Fruit fly (Drosophila melanogaster) whole organism, prepupa: ENCODE results near the gene Brd.
A peak's percentile ranks its signal among the peaks of the same experiment; 100 is the strongest.

Experiments
- CG11762 ChIP-seq: fragments of 200-800 bp; sonication (Bioruptor generic); optimal IDR thresholded peaks from 3 replicates; lab custom pipeline; 2016; ENCODE audit warnings: missing biosample characterization, missing genetic modification characterization; ENCODE audit not compliant: insufficient read depth
- CG15336 ChIP-seq: fragments of 200-800 bp; sonication (Bioruptor generic); IDR thresholded peaks from 2 replicates; pipeline ENCODE4 v1.3.6; 2022; ENCODE audit warnings: missing biosample characterization, missing genetic modification characterization
- CG1621 ChIP-seq: fragments of 200-800 bp; sonication (Bioruptor generic); optimal IDR thresholded peaks from 3 replicates; lab custom pipeline; 2018; ENCODE audit warnings: missing biosample characterization, mild to moderate bottlenecking, missing genetic modification characterization
- CG16779 ChIP-seq: fragments of 200-800 bp; sonication (Bioruptor generic); optimal IDR thresholded peaks from 3 replicates; lab custom pipeline; 2017; ENCODE audit warnings: missing biosample characterization, mild to moderate bottlenecking, missing genetic modification characterization
- CG3032 ChIP-seq: fragments of 200-800 bp; optimal IDR thresholded peaks from 2 replicates; lab custom pipeline; 2019; ENCODE audit warnings: missing biosample characterization, mild to moderate bottlenecking, missing genetic modification characterization, moderate library complexity
- CG31627 ChIP-seq: fragments of 200-800 bp; sonication (Bioruptor generic); optimal IDR thresholded peaks from 3 replicates; lab custom pipeline; 2016; ENCODE audit warnings: missing biosample characterization, missing genetic modification characterization
- CG34406 ChIP-seq: fragments of 200-800 bp; sonication (Bioruptor generic); optimal IDR thresholded peaks from 3 replicates; lab custom pipeline; 2016; ENCODE audit warnings: missing biosample characterization, missing genetic modification characterization
- CG4318 ChIP-seq: fragments of 200-800 bp; sonication (Bioruptor generic); optimal IDR thresholded peaks from 3 replicates; lab custom pipeline; 2017; ENCODE audit warnings: missing biosample characterization, mild to moderate bottlenecking, missing genetic modification characterization
- CG6163 ChIP-seq: fragments of 200-800 bp; sonication (Bioruptor generic); IDR thresholded peaks from 3 replicates; pipeline ENCODE4 v1.3.6; 2022; ENCODE audit warnings: missing biosample characterization, missing genetic modification characterization
- CG6792 ChIP-seq: fragments of 200-800 bp; sonication (Bioruptor generic); optimal IDR thresholded peaks from 3 replicates; lab custom pipeline; 2016; ENCODE audit warnings: missing biosample characterization, missing genetic modification characterization
- CG6854 ChIP-seq: fragments of 200-800 bp; sonication (Bioruptor generic); optimal IDR thresholded peaks from 2 replicates; lab custom pipeline; 2017; ENCODE audit warnings: missing biosample characterization, mild to moderate bottlenecking, missing genetic modification characterization
- CG9139 ChIP-seq: fragments of 200-800 bp; sonication (Bioruptor generic); optimal IDR thresholded peaks from 3 replicates; lab custom pipeline; 2017; ENCODE audit warnings: missing biosample characterization, mild to moderate bottlenecking, missing genetic modification characterization
- Eip78C ChIP-seq: fragments of 200-800 bp; sonication (Bioruptor generic); peaks from one replicate; lab custom pipeline; 2016; ENCODE audit warnings: missing biosample characterization, missing genetic modification characterization
- Ets21C ChIP-seq: fragments of 200-800 bp; sonication (Bioruptor generic); optimal IDR thresholded peaks from 3 replicates; lab custom pipeline; 2016; ENCODE audit warnings: missing biosample characterization, missing genetic modification characterization
- Ets96B ChIP-seq: fragments of 200-800 bp; optimal IDR thresholded peaks from 2 replicates; lab custom pipeline; 2019; ENCODE audit warnings: missing biosample characterization, mild to moderate bottlenecking, missing genetic modification characterization, moderate library complexity
- Gug ChIP-seq: fragments of 200-800 bp; sonication (Bioruptor generic); IDR thresholded peaks from 2 replicates; pipeline ENCODE4 v1.3.6; 2022; ENCODE audit warnings: missing biosample characterization, missing genetic modification characterization
- Hr39 ChIP-seq: fragments of 200-800 bp; sonication (Bioruptor generic); optimal IDR thresholded peaks from 2 replicates; lab custom pipeline; 2016; ENCODE audit warnings: missing biosample characterization, missing genetic modification characterization
- Hr4 ChIP-seq: fragments of 200-800 bp; sonication (Bioruptor generic); optimal IDR thresholded peaks from 3 replicates; lab custom pipeline; 2016; ENCODE audit warnings: missing biosample characterization, missing genetic modification characterization
- Lpt ChIP-seq: fragments of 200-800 bp; sonication (Bioruptor generic); optimal IDR thresholded peaks from 3 replicates; lab custom pipeline; 2016; ENCODE audit warnings: missing biosample characterization, missing genetic modification characterization
- OdsH ChIP-seq: fragments of 200-800 bp; sonication (Bioruptor generic); optimal IDR thresholded peaks from 3 replicates; lab custom pipeline; 2016; ENCODE audit warnings: missing biosample characterization, missing genetic modification characterization
- Sox14 ChIP-seq: fragments of 200-800 bp; sonication (Bioruptor generic); optimal IDR thresholded peaks from 3 replicates; lab custom pipeline; 2016; ENCODE audit warnings: missing biosample characterization, missing genetic modification characterization
- dac ChIP-seq: fragments of 200-800 bp; sonication (Bioruptor generic); optimal IDR thresholded peaks from 2 replicates; lab custom pipeline; 2017; ENCODE audit warnings: missing biosample characterization, mild to moderate bottlenecking, missing genetic modification characterization
- dsx ChIP-seq: fragments of 200-800 bp; optimal IDR thresholded peaks from 3 replicates; lab custom pipeline; 2019; ENCODE audit warnings: missing biosample characterization, mild to moderate bottlenecking, missing genetic modification characterization, moderate library complexity; ENCODE audit not compliant: poor library complexity, severe bottlenecking
- fd59A ChIP-seq: fragments of 200-800 bp; sonication (Bioruptor generic); optimal IDR thresholded peaks from 2 replicates; lab custom pipeline; 2017; ENCODE audit warnings: missing biosample characterization, mild to moderate bottlenecking, missing genetic modification characterization, missing genetic modification reagents
- fd85E ChIP-seq: fragments of 200-800 bp; sonication (Bioruptor generic); optimal IDR thresholded peaks from 3 replicates; lab custom pipeline; 2016; ENCODE audit warnings: missing biosample characterization, missing genetic modification characterization
- fkh ChIP-seq: fragments of 200-800 bp; sonication (Bioruptor generic); optimal IDR thresholded peaks from 3 replicates; lab custom pipeline; 2017; ENCODE audit warnings: missing biosample characterization, mild to moderate bottlenecking, missing genetic modification characterization, moderate library complexity
- lz ChIP-seq: fragments of 200-800 bp; sonication (Bioruptor generic); optimal IDR thresholded peaks from 3 replicates; lab custom pipeline; 2016; ENCODE audit warnings: missing biosample characterization, missing genetic modification characterization
- net ChIP-seq: fragments of 200-800 bp; sonication (Bioruptor generic); optimal IDR thresholded peaks from 3 replicates; lab custom pipeline; 2016; ENCODE audit warnings: missing biosample characterization, missing genetic modification characterization
- topi ChIP-seq: fragments of 200-800 bp; sonication (Bioruptor generic); optimal IDR thresholded peaks from 3 replicates; lab custom pipeline; 2016; ENCODE audit warnings: missing biosample characterization, missing genetic modification characterization
- vri ChIP-seq: fragments of 200-800 bp; sonication (Bioruptor generic); optimal IDR thresholded peaks from 3 replicates; lab custom pipeline; 2016; ENCODE audit warnings: missing biosample characterization, mild to moderate bottlenecking, missing genetic modification characterization

Gene Brd

DNA sequence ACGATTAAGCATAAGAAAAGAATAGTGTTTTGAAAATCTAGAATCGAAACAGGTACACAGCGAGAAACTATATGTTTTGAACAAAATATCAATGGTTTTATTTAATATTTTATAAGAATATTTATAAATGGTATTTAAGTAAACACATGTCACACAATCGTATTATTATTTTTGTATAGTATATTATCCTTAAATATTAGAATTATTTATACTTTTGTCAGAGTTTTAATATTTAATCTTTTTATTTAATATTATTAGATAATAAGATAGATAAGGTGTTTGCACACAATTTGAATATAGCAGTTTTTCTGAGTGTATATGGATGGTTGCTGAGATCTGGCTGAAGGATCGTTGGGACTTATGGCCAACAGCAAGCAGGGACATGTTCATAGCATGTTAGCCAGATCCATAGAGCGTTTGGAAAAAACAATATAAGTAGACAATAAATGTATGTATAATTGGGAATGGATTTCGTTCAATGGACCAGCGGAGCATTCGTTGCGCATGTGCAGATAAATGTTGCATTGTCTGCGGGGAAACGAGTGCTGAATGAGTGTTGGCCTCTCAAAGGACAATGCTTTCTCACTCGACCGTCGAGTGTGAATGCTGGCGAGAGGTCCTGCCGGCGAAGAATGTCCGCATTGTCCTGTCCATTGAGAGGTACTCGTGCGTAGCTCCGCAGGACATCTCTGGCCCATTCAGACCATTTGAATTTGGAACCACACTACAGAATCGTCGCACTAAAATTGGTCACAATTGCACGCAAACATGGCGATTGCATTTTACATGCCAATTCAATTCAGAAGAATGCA is 19.4 kb upstream of the Brd start:
- TF ChIP-seq vri (no peak), CG6792 (GFP tag; lab: Kevin White, UChicago) (no peak), Eip78C (GFP tag; lab: Kevin White, UChicago) (no peak), dsx (GFP tag; lab: Kevin White, UChicago) (no peak), CG34406 (no peak), Lpt (GFP tag; lab: Kevin White, UChicago) (no peak), Ets21C (GFP tag; lab: Kevin White, UChicago) (no peak)

DNA sequence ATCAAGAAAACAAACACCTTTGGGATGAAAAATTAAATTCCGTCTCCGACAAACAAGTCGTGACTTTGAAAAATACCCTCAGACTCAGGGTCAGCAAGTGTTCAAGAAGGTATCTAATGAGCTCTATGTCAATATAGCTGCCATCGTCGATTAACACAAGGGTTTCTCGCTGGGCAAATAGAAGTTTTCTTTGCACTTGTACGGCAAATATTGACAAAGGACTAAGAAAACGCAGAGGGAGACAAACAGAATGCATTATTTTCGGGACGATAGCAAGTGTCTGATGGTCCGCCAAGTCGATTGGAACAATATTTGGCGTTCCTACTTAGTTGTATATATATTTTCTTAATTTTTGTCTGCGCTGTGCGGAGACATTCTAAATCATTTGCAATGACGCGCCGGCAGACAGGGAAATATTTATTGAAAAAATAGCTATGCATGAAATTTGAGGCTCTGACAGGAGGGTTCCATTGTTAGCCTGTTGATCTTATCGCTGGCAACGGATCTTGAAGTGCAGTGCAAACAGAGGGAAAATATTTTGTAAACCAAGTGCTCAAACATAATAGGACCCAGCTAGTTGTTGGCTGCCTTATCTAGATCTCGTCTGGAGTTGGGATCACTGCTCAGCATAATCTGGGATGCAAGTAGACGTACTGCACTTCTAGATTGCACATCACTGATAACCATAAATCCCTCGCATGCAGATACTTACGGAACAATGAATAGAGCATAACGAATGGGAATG is 16.0 kb upstream of the Brd start:
- TF ChIP-seq Lpt (GFP tag; lab: Kevin White, UChicago) (no peak), CG4318 (GFP tag; lab: Kevin White, UChicago) (no peak), fkh (GFP tag; lab: Kevin White, UChicago) (peak; percentile 93)
- TF ChIP-seq, all 60 proteins: peak for 1

DNA sequence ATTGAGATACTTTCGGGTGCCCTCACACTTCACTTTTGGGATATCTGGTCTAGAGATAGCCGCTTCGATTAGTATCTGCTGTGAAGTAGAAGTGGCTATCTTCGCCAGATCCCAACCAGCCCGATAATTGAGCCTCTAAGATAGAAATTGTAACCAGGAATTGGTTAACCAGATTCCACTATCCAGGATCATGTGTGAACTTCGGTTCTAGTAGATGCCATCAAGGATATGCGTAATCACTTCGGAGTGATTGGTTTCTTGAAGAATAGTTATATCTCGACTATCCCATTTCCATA is 15.5 kb upstream of the Brd start:
- no peak for TF ChIP-seq dac (GFP tag; lab: Kevin White, UChicago)
- TF ChIP-seq CG31627 (GFP tag; lab: Kevin White, UChicago): no peak
- TF ChIP-seq OdsH (GFP tag; lab: Kevin White, UChicago): no peak
- TF ChIP-seq vri: no peak
- TF ChIP-seq Sox14: no peak
- TF ChIP-seq CG34406: no peak
- no peak for TF ChIP-seq Hr4 (GFP tag; lab: Kevin White, UChicago)
- no peak for TF ChIP-seq CG11762

DNA sequence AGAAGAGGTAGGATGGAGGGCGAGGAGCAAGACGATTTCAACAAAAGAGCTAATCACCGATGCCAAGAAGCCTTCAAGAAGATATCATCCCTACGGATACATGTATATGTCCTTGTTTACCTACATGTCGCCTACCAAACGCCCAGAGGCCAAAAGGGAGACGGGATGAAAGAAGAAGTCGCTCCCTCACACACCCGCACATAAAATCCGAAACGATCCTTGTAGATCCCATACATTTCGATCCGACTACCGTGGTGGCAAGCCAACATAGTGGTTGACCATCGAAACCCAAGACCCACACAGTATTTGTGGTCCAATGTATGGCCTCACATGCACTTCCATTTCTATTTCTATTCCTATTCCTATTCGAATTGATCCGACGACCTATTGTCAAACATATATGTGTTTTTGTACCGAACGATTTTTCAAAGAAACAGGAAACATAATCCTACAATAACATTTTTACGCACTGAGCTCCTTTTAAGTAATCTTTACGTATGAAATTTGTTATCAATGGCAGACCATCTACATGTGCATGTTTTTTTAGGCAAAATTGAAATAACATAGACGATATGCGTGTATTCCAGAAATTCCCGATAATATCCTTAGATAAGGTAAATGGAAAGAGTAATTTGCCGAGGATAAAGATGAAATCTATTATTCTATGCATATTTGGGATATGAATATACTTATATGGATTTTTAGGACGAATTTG is 13.7 kb upstream of the Brd start:
- TF ChIP-seq CG9139 (GFP tag; lab: Kevin White, UChicago) (no peak), CG11762 (no peak), Sox14 (no peak), fd59A (GFP tag; lab: Kevin White, UChicago) (no peak), topi (no peak), fkh (GFP tag; lab: Kevin White, UChicago) (no peak), Ets96B (tag; lab: Kevin White, UChicago) (no peak), net (GFP tag; lab: Kevin White, UChicago) (no peak), dsx (GFP tag; lab: Kevin White, UChicago) (no peak), lz (no peak), CG6792 (GFP tag; lab: Kevin White, UChicago) (no peak), CG3032 (tag; lab: Kevin White, UChicago) (no peak), fd85E (GFP tag; lab: Kevin White, UChicago) (no peak), Ets21C (GFP tag; lab: Kevin White, UChicago) (no peak), Gug (GFP tag; lab: Robert Waterston, UW) (no peak)

DNA sequence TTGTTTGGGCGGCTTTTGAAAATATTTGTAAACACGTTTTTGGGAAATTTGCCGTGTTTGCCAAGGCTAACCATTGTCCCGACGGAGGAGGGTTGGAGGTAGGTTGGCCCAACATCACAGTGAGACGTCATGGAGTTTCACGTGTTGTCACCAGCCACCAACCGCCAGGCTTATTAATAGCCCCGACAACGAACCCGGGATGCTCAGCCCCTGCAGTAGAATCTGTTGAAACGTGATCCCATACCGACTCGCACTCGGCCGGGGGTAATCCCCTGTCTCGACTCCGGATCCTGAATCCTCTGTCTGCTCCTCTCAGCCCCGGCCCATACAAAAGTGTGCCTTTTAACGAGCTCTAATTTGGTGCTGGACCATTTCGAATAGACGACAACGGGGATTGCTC is 11.9 kb upstream of the Brd start:
- no peak for TF ChIP-seq CG6163 (GFP tag; lab: Robert Waterston, UW)
- no peak for TF ChIP-seq Sox14
- TF ChIP-seq fd85E (GFP tag; lab: Kevin White, UChicago): no peak
- TF ChIP-seq CG15336 (GFP tag; lab: Robert Waterston, UW): no peak
- TF ChIP-seq Hr39 (GFP tag; lab: Kevin White, UChicago): no peak
- no peak for TF ChIP-seq lz
- TF ChIP-seq CG6854 (GFP tag; lab: Kevin White, UChicago): no peak
- no peak for TF ChIP-seq CG1621 (tag; lab: Kevin White, UChicago)
- no peak for TF ChIP-seq CG16779 (tag; lab: Kevin White, UChicago)
